Worm (Caenorhabditis elegans): Measurements from ENCODE around the gene abcf-3.

ce11 chrIII:6207046-6207445 lies 33.8 kb downstream of the abcf-3 start:
- TF ChIP-seq lin-13 (GFP tag; optimal IDR thresholded peaks at IDR 0.05), result no peak
- TF ChIP-seq aly-2 (tag; optimal IDR thresholded peaks at IDR 0.05), result no peak
- no peak for TF ChIP-seq ztf-11 (tag; optimal IDR thresholded peaks at IDR 0.05)
- no peak for TF ChIP-seq unc-39 (tag; optimal IDR thresholded peaks at IDR 0.05)
- no peak for TF ChIP-seq nhr-25 (tag; optimal IDR thresholded peaks at IDR 0.05)
- TF ChIP-seq ama-1 (optimal IDR thresholded peaks at IDR 0.05), result no peak
- TF ChIP-seq snpc-4 (tag; optimal IDR thresholded peaks at IDR 0.05), result no peak
- no peak for TF ChIP-seq ZK546.5 (tag; optimal IDR thresholded peaks at IDR 0.05)
- no peak for TF ChIP-seq elt-1 (tag; optimal IDR thresholded peaks at IDR 0.05)
- TF ChIP-seq zag-1 (tag; optimal IDR thresholded peaks at IDR 0.05), result no peak
- TF ChIP-seq nhr-77 (tag; optimal IDR thresholded peaks at IDR 0.05), result no peak

All from whole organism, L2 larva.